Worm (Caenorhabditis elegans): Measurements from ENCODE around the gene dsl-7.

ce11 chrV:12963192-12963591 is 29.8 kb upstream of the dsl-7 start, which contains the start of gene hrg-9:
- TF ChIP-seq nfya-1 (tag; optimal IDR thresholded peaks at IDR 0.05; ENCODE audit: insufficient read depth) (no peak), fkh-10 (GFP tag; optimal IDR thresholded peaks at IDR 0.05) (no peak), skn-1 (tag; optimal IDR thresholded peaks at IDR 0.05) (no peak), mdl-1 (tag; optimal IDR thresholded peaks at IDR 0.05) (no peak)
